Worm (Caenorhabditis elegans): ENCODE measurements around the gene chil-18.

The chil-18 gene

DNA sequence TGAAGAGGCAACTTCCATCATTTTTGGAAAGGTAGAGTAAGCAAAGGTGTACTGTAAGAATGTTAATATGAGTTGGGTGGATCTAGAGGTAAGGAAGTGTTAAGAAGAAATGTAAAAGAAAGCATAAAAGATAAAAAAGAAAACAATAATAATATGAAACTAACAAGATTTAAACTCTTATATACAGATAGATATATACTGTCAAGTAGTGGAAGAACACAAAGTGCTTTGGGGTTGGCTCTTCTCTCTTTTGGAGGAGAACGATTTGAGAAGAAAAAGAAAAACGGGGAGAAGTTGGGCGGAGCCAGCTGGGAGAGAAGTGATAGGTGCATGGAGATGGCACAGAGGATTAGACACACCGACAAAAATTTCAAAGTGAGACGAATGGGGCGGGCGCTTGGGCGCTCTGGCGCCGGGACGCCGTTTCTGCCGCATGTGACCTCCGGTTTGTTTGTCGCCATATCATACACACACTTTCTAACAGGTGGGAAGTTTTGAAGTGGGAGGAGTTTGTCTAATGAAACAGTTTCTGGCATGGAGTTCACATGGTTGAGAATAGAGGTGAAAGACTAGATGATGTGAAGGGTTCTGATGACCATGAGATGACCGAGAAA, 39.4 kb downstream of the chil-18 start, which contains the start of gene T19H5.4:
Gene T19H5.4, minus strand, starts transcription at position 51 of the 614 bp plus-strand sequence.
- no peak for TF ChIP-seq hmbx-1 (tag; optimal IDR thresholded peaks at IDR 0.05)

DNA sequence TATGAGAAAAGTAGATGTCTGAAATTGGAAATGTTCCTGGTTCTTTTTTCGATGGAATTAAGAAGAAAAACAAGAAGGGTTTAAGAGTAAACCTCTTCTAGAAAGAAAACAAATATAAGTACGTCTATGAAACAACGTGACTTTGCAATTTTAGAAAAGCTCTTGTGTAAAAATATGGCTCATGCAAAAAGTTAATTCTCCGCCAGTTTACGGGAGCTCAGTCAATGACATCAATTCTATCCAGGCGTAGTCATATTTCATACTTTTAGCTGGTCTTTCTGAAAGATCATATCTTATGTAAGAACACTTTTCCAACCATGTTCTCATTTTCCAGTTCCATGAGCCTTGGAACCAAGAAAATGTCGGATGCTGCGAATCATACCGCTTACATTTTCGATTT, 41.9 kb downstream of the chil-18 start:
- no peak for TF ChIP-seq tbx-37 (GFP tag; conservative IDR thresholded peaks at IDR 0.05)
- no peak for TF ChIP-seq hmbx-1 (tag; optimal IDR thresholded peaks at IDR 0.05)

DNA sequence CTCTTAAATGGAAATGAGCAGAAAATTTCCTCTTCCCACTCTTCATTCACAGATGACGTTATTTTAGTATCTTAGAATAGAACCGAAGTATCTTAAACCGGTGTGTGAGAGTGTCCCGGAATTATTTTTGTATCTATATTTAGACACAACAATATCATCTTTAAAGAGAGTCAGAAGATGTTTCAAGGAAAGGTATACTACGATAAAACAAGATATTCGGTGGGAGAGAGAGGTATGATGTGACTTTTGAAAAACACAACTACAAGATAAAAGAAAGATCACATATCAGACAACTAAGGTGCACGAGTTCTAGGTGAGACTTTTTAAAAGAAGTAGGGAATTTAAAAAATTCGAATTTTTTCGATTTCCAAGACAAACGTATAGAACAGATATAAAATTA, 42.5 kb downstream of the chil-18 start:
- no peak for TF ChIP-seq ama-1 (optimal IDR thresholded peaks at IDR 0.05)
- no peak for TF ChIP-seq ceh-36 (tag; optimal IDR thresholded peaks at IDR 0.05)
- no peak for TF ChIP-seq ets-7 (tag; optimal IDR thresholded peaks at IDR 0.05)
- no peak for TF ChIP-seq hnd-1 (tag; optimal IDR thresholded peaks at IDR 0.05)
- TF ChIP-seq flt-1 (GFP tag; IDR thresholded peaks at IDR 0.05): no peak
- TF ChIP-seq ceh-13 (GFP tag; optimal IDR thresholded peaks at IDR 0.05): no peak
- TF ChIP-seq B0310.2 (tag; optimal IDR thresholded peaks at IDR 0.05): no peak
- no peak for TF ChIP-seq pes-1 (GFP tag; IDR thresholded peaks at IDR 0.05)
- no peak for TF ChIP-seq aly-1 (tag; optimal IDR thresholded peaks at IDR 0.05)
- TF ChIP-seq scrt-1 (GFP tag; IDR thresholded peaks at IDR 0.05): no peak

DNA sequence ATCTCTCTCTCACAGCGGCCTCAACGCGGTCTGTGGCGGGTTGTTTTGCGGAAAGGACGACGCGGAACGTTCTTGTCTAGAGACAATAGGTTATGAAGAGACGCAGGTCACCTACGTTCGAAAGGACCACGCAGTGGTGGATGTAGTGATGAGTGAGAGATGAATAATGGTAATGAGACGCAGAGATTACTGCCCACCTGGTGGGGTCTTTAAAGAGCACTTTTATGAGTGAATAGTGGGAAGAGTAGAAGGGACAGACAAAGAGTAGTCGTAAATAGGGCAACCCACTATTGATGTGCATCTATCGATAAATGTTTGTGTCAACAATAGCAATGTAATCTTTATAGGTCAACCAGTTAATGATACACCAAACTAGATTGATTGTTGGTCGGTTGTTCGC, 43.0 kb downstream of the chil-18 start:
- peak; percentile 64 for TF ChIP-seq hmg-4 (GFP tag; optimal IDR thresholded peaks at IDR 0.05)
- TF ChIP-seq ets-7 (tag; optimal IDR thresholded peaks at IDR 0.05): no peak
- no peak for TF ChIP-seq ceh-36 (tag; optimal IDR thresholded peaks at IDR 0.05)
- no peak for TF ChIP-seq ama-1 (optimal IDR thresholded peaks at IDR 0.05)

DNA sequence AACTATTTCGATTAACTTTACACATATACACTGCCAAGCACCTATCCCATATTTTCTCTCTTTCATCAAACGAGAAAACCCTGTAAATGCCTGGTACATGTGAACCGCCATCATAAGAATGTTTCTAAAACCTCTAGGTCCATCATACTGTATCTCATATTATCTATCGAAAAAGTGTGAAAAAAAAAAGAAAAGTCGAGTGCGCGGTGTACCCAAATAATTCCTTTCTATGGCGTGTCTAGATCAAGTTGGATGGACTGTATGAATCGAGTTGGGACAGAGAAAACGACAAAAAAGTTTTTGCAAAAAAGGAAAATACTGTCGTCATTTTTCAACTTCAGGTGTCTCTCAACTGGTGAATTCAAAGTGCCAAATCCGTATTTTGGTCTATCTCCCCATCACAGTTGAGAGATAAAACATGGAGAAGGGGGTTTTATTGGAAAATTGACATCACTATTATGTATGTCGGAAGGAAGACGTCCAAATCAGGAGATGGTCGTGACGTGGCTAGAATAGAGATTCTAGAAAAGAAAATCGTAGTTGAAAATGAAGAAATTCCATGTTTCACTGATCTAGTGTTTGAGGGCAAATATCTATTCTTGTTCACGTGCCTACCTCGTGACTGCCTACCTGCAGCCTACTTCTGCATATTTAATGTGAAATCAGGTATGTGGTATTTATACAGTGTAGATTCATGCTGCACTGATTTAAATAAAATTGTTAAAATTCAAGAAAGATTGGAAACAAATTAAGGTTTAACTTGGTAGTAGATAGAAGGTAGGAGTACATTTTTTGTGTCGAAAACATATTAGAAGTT, 45.4 kb downstream of the chil-18 start:
- TF ChIP-seq sea-1 (GFP tag; conservative IDR thresholded peaks at IDR 0.05): no peak
- TF ChIP-seq tbx-11 (GFP tag; IDR thresholded peaks at IDR 0.05): no peak
- no peak for TF ChIP-seq ceh-13 (GFP tag; optimal IDR thresholded peaks at IDR 0.05)
- TF ChIP-seq hmg-4 (GFP tag; optimal IDR thresholded peaks at IDR 0.05): no peak
- TF ChIP-seq ceh-36 (tag; optimal IDR thresholded peaks at IDR 0.05): no peak
- TF ChIP-seq ets-7 (tag; optimal IDR thresholded peaks at IDR 0.05): no peak
- TF ChIP-seq scrt-1 (GFP tag; IDR thresholded peaks at IDR 0.05): no peak
- TF ChIP-seq pes-1 (GFP tag; IDR thresholded peaks at IDR 0.05): no peak
- no peak for TF ChIP-seq hnd-1 (tag; optimal IDR thresholded peaks at IDR 0.05)
- no peak for TF ChIP-seq aly-1 (tag; optimal IDR thresholded peaks at IDR 0.05)

DNA sequence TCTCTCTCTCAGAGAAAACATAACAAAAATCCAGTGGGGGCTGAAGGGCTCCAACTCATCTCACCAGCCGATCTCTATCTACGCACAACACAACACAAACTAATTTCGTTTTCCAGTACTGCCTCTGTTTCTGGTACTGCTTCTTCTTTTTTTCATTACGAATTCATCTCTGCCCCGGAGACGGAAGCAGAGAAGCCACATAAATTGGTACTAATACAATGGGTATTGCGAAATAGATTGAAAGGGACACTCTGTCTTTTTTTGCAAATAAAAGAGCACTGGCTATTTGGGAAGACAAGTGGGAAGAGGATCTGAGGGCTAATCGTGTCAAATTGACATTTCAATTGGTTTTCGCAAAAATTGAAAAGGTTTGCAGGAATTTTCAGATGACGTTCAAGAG, 49.2 kb downstream of the chil-18 start:
- TF ChIP-seq hnd-1 (tag; optimal IDR thresholded peaks at IDR 0.05) (no peak), tbx-37 (GFP tag; conservative IDR thresholded peaks at IDR 0.05) (no peak), ets-7 (tag; optimal IDR thresholded peaks at IDR 0.05) (no peak), tra-4 (tag; optimal IDR thresholded peaks at IDR 0.05) (no peak), ceh-36 (tag; optimal IDR thresholded peaks at IDR 0.05) (no peak), tbx-11 (GFP tag; IDR thresholded peaks at IDR 0.05) (no peak), aly-1 (tag; optimal IDR thresholded peaks at IDR 0.05) (no peak), ceh-13 (GFP tag; optimal IDR thresholded peaks at IDR 0.05) (no peak), flt-1 (GFP tag; IDR thresholded peaks at IDR 0.05) (no peak), ama-1 (optimal IDR thresholded peaks at IDR 0.05) (no peak), scrt-1 (GFP tag; IDR thresholded peaks at IDR 0.05) (no peak), sea-1 (GFP tag; conservative IDR thresholded peaks at IDR 0.05) (no peak), B0310.2 (tag; optimal IDR thresholded peaks at IDR 0.05) (no peak), hmg-4 (GFP tag; optimal IDR thresholded peaks at IDR 0.05) (no peak), pes-1 (GFP tag; IDR thresholded peaks at IDR 0.05) (no peak), F13C5.2 (tag; optimal IDR thresholded peaks at IDR 0.05) (no peak), hmbx-1 (tag; optimal IDR thresholded peaks at IDR 0.05) (no peak)

DNA sequence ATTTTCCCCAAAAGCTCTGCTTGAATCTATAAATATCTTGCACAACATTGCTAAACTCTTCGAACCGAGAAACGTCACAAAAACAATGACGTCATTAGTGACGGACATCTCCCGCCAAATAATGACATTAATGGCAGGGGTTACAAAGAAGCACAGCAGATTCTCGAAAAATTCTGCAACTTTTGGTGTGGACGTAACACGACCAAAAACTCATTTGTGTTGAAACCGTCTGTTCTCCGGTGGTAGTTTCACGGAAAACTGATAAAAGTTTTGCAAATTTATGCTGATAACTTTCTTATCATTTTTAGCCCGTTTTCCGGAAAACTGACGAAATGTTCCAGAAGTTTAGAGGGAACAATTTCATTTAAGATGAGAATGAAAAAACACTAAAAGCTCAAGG, 50.5 kb downstream of the chil-18 start:
- no peak for TF ChIP-seq aly-1 (tag; optimal IDR thresholded peaks at IDR 0.05)
- no peak for TF ChIP-seq ceh-36 (tag; optimal IDR thresholded peaks at IDR 0.05)
- no peak for TF ChIP-seq tbx-11 (GFP tag; IDR thresholded peaks at IDR 0.05)
- TF ChIP-seq F13C5.2 (tag; optimal IDR thresholded peaks at IDR 0.05): no peak
- no peak for TF ChIP-seq tra-4 (tag; optimal IDR thresholded peaks at IDR 0.05)
- TF ChIP-seq hmg-4 (GFP tag; optimal IDR thresholded peaks at IDR 0.05): no peak

Measured in whole organism, early embryonic.